Worm (Caenorhabditis elegans) whole organism, late embryonic: ENCODE measurements around the gene dph-5.

Experiments used
- ama-1 ChIP-seq: fragments of 150-350 bp; optimal IDR thresholded peaks from 2 replicates; lab custom pipeline; 2014
- ceh-24 ChIP-seq: sonication (generic microtip); optimal IDR thresholded peaks from 2 replicates; lab custom pipeline; 2016; ENCODE audit warnings: mild to moderate bottlenecking, missing genetic modification characterization, missing compliant biosample characterization
- ceh-48 ChIP-seq: sonication (generic microtip); optimal IDR thresholded peaks from 2 replicates; lab custom pipeline; 2016; ENCODE audit warnings: missing genetic modification characterization, inconsistent platforms, missing compliant biosample characterization
- elt-2 ChIP-seq: sonication (generic microtip); optimal IDR thresholded peaks from 2 replicates; lab custom pipeline; 2016; ENCODE audit warnings: missing genetic modification reagents, missing genetic modification characterization, missing compliant biosample characterization
- hlh-6 ChIP-seq: sonication (generic microtip); optimal IDR thresholded peaks from 2 replicates; lab custom pipeline; 2016; ENCODE audit warnings: missing genotype, missing genetic modification characterization, missing compliant biosample characterization
- odd-2 ChIP-seq: sonication (generic microtip); optimal IDR thresholded peaks from 2 replicates; lab custom pipeline; 2017; ENCODE audit warnings: antibody characterized with exemption, mild to moderate bottlenecking, missing genetic modification characterization, missing compliant biosample characterization
- pha-4 ChIP-seq: fragments of 150-350 bp; optimal IDR thresholded peaks from 2 replicates; lab custom pipeline; 2018; ENCODE audit warnings: missing biosample characterization, missing genetic modification reagents, missing genetic modification characterization
- syd-9 ChIP-seq: sonication (generic microtip); optimal IDR thresholded peaks from 2 replicates; lab custom pipeline; 2016; ENCODE audit warnings: mild to moderate bottlenecking, missing genetic modification characterization, moderate library complexity, missing compliant biosample characterization
- unc-3 ChIP-seq, 2 experiments: fragments of 200-800 bp in 1 of 2; sonication (Bioruptor generic) in 1 of 2; sonication (generic microtip) in 1 of 2; conservative IDR thresholded peaks in 1 of 2; optimal IDR thresholded peaks in 1 of 2; 2 replicates each; pipeline versions ENCODE4 v1.3.6 to Lab custom; 2016 to 2022; ENCODE audit warnings: missing compliant biosample characterization in 2 of 2, missing genetic modification characterization in 2 of 2, missing genetic modification reagents in 1 of 2

DNA sequence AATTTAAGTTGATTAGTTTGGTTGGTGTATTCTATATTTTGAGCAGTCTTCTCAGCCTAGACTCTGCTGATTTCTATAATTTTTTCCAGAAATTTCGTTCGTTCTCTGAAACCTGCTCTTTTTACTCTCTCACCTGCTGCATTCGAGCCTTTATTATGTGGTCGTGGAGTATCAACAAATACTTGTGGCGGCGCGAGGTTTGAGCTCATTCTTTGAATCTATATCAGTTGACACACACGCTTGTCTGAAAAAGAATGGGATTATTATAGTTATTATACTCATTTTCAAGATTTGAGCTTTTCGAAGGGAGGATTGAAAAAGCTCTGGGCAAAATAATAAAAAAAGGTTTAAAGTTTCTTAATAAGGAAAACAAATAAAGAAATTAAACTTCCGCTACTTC, 26.0 kb downstream of the dph-5 start:
- TF ChIP-seq ceh-48 (tag; lab: Kevin White, UChicago) = no peak
- TF ChIP-seq hlh-6 = no peak
- TF ChIP-seq unc-3 (GFP tag; conservative IDR thresholded peaks at IDR 0.05; lab: Robert Waterston, UW) = no peak
- no peak for TF ChIP-seq unc-3 (tag; optimal IDR thresholded peaks at IDR 0.05; lab: Kevin White, UChicago)
- TF ChIP-seq pha-4 = no peak
- no peak for TF ChIP-seq odd-2 (tag; lab: Kevin White, UChicago)
- no peak for TF ChIP-seq ama-1
- no peak for TF ChIP-seq syd-9 (tag; lab: Kevin White, UChicago)
- TF ChIP-seq elt-2 (tag; lab: Kevin White, UChicago) = no peak
- no peak for TF ChIP-seq ceh-24 (tag; lab: Kevin White, UChicago)
